Worm (Caenorhabditis elegans) whole organism, midembryonic: ENCODE results near the gene ins-8.

Experiments used
- T22C8.4 ChIP-seq: fragments of 200-800 bp; sonication (Bioruptor generic); IDR thresholded peaks from 2 replicates; pipeline ENCODE4 v1.3.6; 2022; ENCODE audit warnings: missing genetic modification characterization, missing compliant biosample characterization
- ref-1 ChIP-seq: fragments of 200-800 bp; sonication (Bioruptor generic); conservative IDR thresholded peaks from 2 replicates; pipeline ENCODE4 v1.3.6; 2022; ENCODE audit warnings: missing genetic modification reagents, missing genetic modification characterization, missing compliant biosample characterization

DNA sequence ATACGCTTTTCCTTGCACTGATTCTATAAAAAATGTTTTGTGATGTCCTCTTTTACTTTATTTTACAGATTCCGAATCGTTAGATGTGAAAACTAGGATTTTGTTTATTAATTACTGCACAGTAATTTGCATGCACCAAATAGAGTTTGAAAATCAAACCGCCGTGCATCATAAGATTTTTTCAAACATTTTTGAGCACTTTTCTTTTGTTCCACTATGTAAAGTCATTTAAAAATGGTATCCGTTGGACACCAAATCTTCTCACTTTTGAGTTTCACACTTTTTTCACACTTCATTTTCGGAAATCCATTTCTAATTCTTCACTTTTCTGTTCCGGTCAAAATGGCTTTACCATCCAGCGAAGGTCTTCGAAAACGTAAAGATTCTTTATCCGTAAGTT, 37.6 kb downstream of the ins-8 start, which contains the start of gene degl-2:
- TF ChIP-seq ref-1 (no peak), T22C8.4 (GFP tag; lab: Robert Waterston, UW) (no peak)
